Worm (Caenorhabditis elegans) whole organism, young adult: ENCODE measurements around the gene cku-70.

Experiments
- B0336.3 ChIP-seq: fragments of 200-800 bp; sonication (Bioruptor generic); IDR thresholded peaks from 2 replicates; pipeline ENCODE4 v1.3.6; 2022; ENCODE audit warnings: missing genetic modification characterization, missing compliant biosample characterization
- F49E8.2 ChIP-seq: sonication (generic microtip); optimal IDR thresholded peaks from 3 replicates; lab custom pipeline; 2017; ENCODE audit warnings: missing genetic modification characterization, mild to moderate bottlenecking, missing compliant biosample characterization, antibody characterized with exemption, moderate library complexity; ENCODE audit not compliant: insufficient read depth
- T26A5.8 ChIP-seq: sonication (generic microtip); optimal IDR thresholded peaks from 2 replicates; lab custom pipeline; 2016; ENCODE audit warnings: missing genetic modification characterization, missing compliant biosample characterization
- Y79H2A.3 ChIP-seq: fragments of 200-800 bp; sonication (Bioruptor generic); conservative IDR thresholded peaks from 2 replicates; pipeline ENCODE4 v1.3.6; 2022; ENCODE audit warnings: missing genetic modification reagents, missing genetic modification characterization, missing compliant biosample characterization
- hmg-1.2 ChIP-seq: fragments of 200-800 bp; sonication (Bioruptor generic); IDR thresholded peaks from 2 replicates; pipeline ENCODE4 v1.3.6; 2022; ENCODE audit warnings: missing genetic modification reagents, missing genetic modification characterization, missing compliant biosample characterization
- lin-35 ChIP-seq, 3 experiments: fragments of 150-350 bp in 2 of 3; sonication (generic microtip) in 1 of 3; optimal IDR thresholded peaks; 2 replicates each; lab custom pipeline; 2014 to 2018; ENCODE audit warnings: missing biosample characterization in 3 of 3, missing genetic modification characterization in 3 of 3, missing genetic modification reagents in 3 of 3
- nfya-1 ChIP-seq: sonication (generic microtip); optimal IDR thresholded peaks from 2 replicates; lab custom pipeline; 2017; ENCODE audit warnings: antibody characterized with exemption, missing compliant biosample characterization, missing genetic modification characterization, borderline replicate concordance; ENCODE audit not compliant: insufficient read depth
- nhr-80 ChIP-seq: sonication (generic microtip); optimal IDR thresholded peaks from 2 replicates; lab custom pipeline; 2016; ENCODE audit warnings: missing genetic modification characterization, missing compliant biosample characterization
- rpc-1 ChIP-seq, 2 experiments: fragments of 150-350 bp in 1 of 2; sonication (generic microtip) in 1 of 2; optimal IDR thresholded peaks; 2 replicates each; lab custom pipeline; 2014 to 2018; ENCODE audit warnings: missing biosample characterization in 1 of 2, missing genetic modification characterization in 1 of 2, missing genetic modification reagents in 1 of 2, missing genotype in 1 of 2
- snpc-3.4 ChIP-seq: sonication (generic microtip); optimal IDR thresholded peaks from 2 replicates; lab custom pipeline; 2017; ENCODE audit warnings: missing genetic modification characterization, mild to moderate bottlenecking, missing compliant biosample characterization, antibody characterized with exemption, moderate library complexity, missing genotype, missing genetic modification reagents
- unc-130 ChIP-seq: sonication (generic microtip); optimal IDR thresholded peaks from 2 replicates; lab custom pipeline; 2016; ENCODE audit warnings: missing genetic modification reagents, missing genetic modification characterization, missing compliant biosample characterization

ce11 chrIII:11157916-11158315 is 3.3 kb downstream of the cku-70 start:
- TF ChIP-seq rpc-1 (optimal IDR thresholded peaks at IDR 0.05; lab: Kevin White, UChicago) (no peak), rpc-1 (tag; optimal IDR thresholded peaks at IDR 0.05; lab: Kevin White, UChicago) (no peak), hmg-1.2 (GFP tag; lab: Robert Waterston, UW) (no peak), nfya-1 (tag; lab: Kevin White, UChicago) (no peak), B0336.3 (GFP tag; lab: Robert Waterston, UW) (no peak), unc-130 (GFP tag; lab: Kevin White, UChicago) (no peak), snpc-3.4 (no peak), lin-35 (GFP tag; optimal IDR thresholded peaks at IDR 0.05; lab: Kevin White, UChicago) (no peak), T26A5.8 (tag; lab: Kevin White, UChicago) (no peak), nhr-80 (tag; lab: Kevin White, UChicago) (no peak), Y79H2A.3 (GFP tag; lab: Robert Waterston, UW) (no peak), F49E8.2 (tag; lab: Kevin White, UChicago) (no peak)
